Fruit fly (Drosophila melanogaster) whole organism, wandering third instar larva: ENCODE results near the gene GlcAT-P.
A peak's percentile ranks its signal among the peaks of the same experiment; 100 is the strongest.

ENCODE experiments used
- CG32264 ChIP-seq: fragments of 200-800 bp; sonication (Bioruptor generic); optimal IDR thresholded peaks from 2 replicates; lab custom pipeline; 2016; ENCODE audit warnings: missing biosample characterization, missing genetic modification characterization
- CrebA ChIP-seq: fragments of 200-800 bp; sonication (Bioruptor generic); optimal IDR thresholded peaks from 2 replicates; lab custom pipeline; 2016; ENCODE audit warnings: missing biosample characterization, mild to moderate bottlenecking, missing genetic modification characterization, borderline replicate concordance
- Dfd ChIP-seq: fragments of >200 bp; optimal IDR thresholded peaks from 2 replicates; lab custom pipeline; 2017; ENCODE audit warnings: missing biosample characterization, missing genetic modification characterization
- HLH106 ChIP-seq: fragments of 200-800 bp; optimal IDR thresholded peaks from 3 replicates; lab custom pipeline; 2019; ENCODE audit warnings: missing biosample characterization, mild to moderate bottlenecking, missing genetic modification characterization, moderate library complexity
- Hnf4 ChIP-seq: fragments of 200-800 bp; sonication (Bioruptor generic); optimal IDR thresholded peaks from 2 replicates; lab custom pipeline; 2016; ENCODE audit warnings: missing biosample characterization, mild to moderate bottlenecking, missing genetic modification characterization
- Hr83 ChIP-seq: fragments of 200-300 bp; sonication (Bioruptor generic); optimal IDR thresholded peaks from 2 replicates; lab custom pipeline; 2016; ENCODE audit warnings: missing biosample characterization, mild to moderate bottlenecking, missing genetic modification characterization, moderate library complexity; ENCODE audit not compliant: poor library complexity, severe bottlenecking
- Mio ChIP-seq: sonication (Bioruptor generic); optimal IDR thresholded peaks from 2 replicates; lab custom pipeline; 2016; ENCODE audit warnings: missing biosample characterization, missing genetic modification characterization
- Rel ChIP-seq, 2 experiments: fragments of 200-800 bp; sonication (Bioruptor generic) in 1 of 2; optimal IDR thresholded peaks; 2 replicates in 1 of 2; 3 replicates in 1 of 2; lab custom pipeline; 2016 to 2019; ENCODE audit warnings: mild to moderate bottlenecking in 2 of 2, missing biosample characterization in 2 of 2, missing genetic modification characterization in 2 of 2, moderate library complexity in 1 of 2
- Sp1 ChIP-seq: fragments of 200-800 bp; sonication (Bioruptor generic); optimal IDR thresholded peaks from 3 replicates; lab custom pipeline; 2019; ENCODE audit warnings: missing biosample characterization, mild to moderate bottlenecking, missing genetic modification characterization, moderate library complexity
- Vsx2 ChIP-seq: fragments of 200-300, 225-300 bp; sonication (Bioruptor generic); optimal IDR thresholded peaks from 2 replicates; lab custom pipeline; 2018; ENCODE audit warnings: missing biosample characterization, missing genetic modification characterization; ENCODE audit not compliant: partially characterized antibody
- br ChIP-seq: fragments of 200-800 bp; sonication (Bioruptor generic); optimal IDR thresholded peaks from 2 replicates; lab custom pipeline; 2016; ENCODE audit warnings: missing biosample characterization, missing genetic modification characterization
- brk ChIP-seq: fragments of 200-800 bp; sonication (Bioruptor generic); optimal IDR thresholded peaks from 2 replicates; lab custom pipeline; 2016; ENCODE audit warnings: missing biosample characterization, mild to moderate bottlenecking, missing genetic modification characterization
- dmrt93B ChIP-seq: fragments of 200-800 bp; sonication (Bioruptor generic); optimal IDR thresholded peaks from 2 replicates; lab custom pipeline; 2018; ENCODE audit warnings: missing biosample characterization, mild to moderate bottlenecking, missing genetic modification characterization
- dsf ChIP-seq: sonication (Bioruptor generic); optimal IDR thresholded peaks from 2 replicates; lab custom pipeline; 2016; ENCODE audit warnings: missing biosample characterization, missing genetic modification characterization, borderline replicate concordance
- ey ChIP-seq: fragments of 200-800 bp; sonication (Bioruptor generic); optimal IDR thresholded peaks from 2 replicates; lab custom pipeline; 2016; ENCODE audit warnings: missing biosample characterization, missing genetic modification characterization
- foxo ChIP-seq, 2 experiments: fragments of 200-800 bp; sonication (Bioruptor generic); optimal IDR thresholded peaks; 2 replicates in 1 of 2; 3 replicates in 1 of 2; lab custom pipeline; 2016 to 2017; ENCODE audit warnings: missing biosample characterization in 2 of 2, missing genetic modification characterization in 2 of 2
- fru ChIP-seq: fragments of 200-800 bp; sonication (Bioruptor generic); optimal IDR thresholded peaks from 3 replicates; lab custom pipeline; 2016; ENCODE audit warnings: missing biosample characterization, mild to moderate bottlenecking, missing genetic modification characterization
- h ChIP-seq: fragments of 200-800 bp; sonication (Bioruptor generic); optimal IDR thresholded peaks from 3 replicates; lab custom pipeline; 2016; ENCODE audit warnings: missing biosample characterization, mild to moderate bottlenecking, missing genetic modification characterization
- jim ChIP-seq: fragments of 175-275, 200-325 bp; sonication (Bioruptor generic); optimal IDR thresholded peaks from 2 replicates; lab custom pipeline; 2016; ENCODE audit warnings: missing biosample characterization, mild to moderate bottlenecking, missing genetic modification characterization
- pan ChIP-seq: fragments of >200 bp; optimal IDR thresholded peaks from 2 replicates; lab custom pipeline; 2017
- psq ChIP-seq: fragments of 200-800 bp; sonication (Bioruptor generic); optimal IDR thresholded peaks from 3 replicates; lab custom pipeline; 2017; ENCODE audit warnings: missing biosample characterization, mild to moderate bottlenecking, missing genetic modification characterization, moderate library complexity
- sv ChIP-seq: fragments of 200-800 bp; sonication (Bioruptor generic); optimal IDR thresholded peaks from 3 replicates; lab custom pipeline; 2016; ENCODE audit warnings: missing biosample characterization, missing genetic modification characterization
- tai ChIP-seq: sonication (Bioruptor generic); optimal IDR thresholded peaks from 2 replicates; lab custom pipeline; 2016; ENCODE audit warnings: missing biosample characterization, missing genetic modification characterization
- usp ChIP-seq: fragments of >200 bp; optimal IDR thresholded peaks from 2 replicates; lab custom pipeline; 2017; ENCODE audit warnings: missing biosample characterization, missing genetic modification characterization
- woc ChIP-seq: sonication (Bioruptor generic); optimal IDR thresholded peaks from 2 replicates; lab custom pipeline; 2016; ENCODE audit warnings: missing biosample characterization, mild to moderate bottlenecking, missing genetic modification characterization

Gene GlcAT-P

DNA sequence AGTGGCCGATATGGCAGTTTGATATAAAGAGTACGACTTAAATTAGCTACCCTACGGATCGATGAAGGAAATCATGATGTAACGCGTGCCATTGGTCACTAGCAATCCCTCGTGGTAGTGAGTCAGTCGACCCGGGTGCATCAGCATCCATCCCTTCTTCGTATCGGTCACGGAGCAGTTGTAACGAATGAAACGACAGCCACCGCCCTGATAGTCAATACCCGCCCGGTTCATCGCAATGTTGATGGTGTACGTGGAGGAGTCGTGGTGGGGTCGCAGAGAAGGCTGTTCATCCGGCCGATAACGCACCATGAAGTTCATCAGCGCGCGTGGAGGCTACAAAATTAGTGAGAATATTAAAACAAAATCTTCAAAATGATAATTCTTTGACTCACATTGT lies 1.0 kb upstream of the GlcAT-P start:
- TF ChIP-seq pan (lab: Kevin White, UChicago) (no peak), h (GFP tag; lab: Kevin White, UChicago) (no peak), dmrt93B (GFP tag; lab: Kevin White, UChicago) (no peak), Vsx2 (GFP tag; lab: Kevin White, UChicago) (no peak), foxo (GFP tag; optimal IDR thresholded peaks at IDR 0.05; lab: Kevin White, UChicago) (no peak), jim (GFP tag; lab: Kevin White, UChicago) (no peak), ey (GFP tag; lab: Kevin White, UChicago) (no peak), tai (GFP tag; lab: Kevin White, UChicago) (no peak), Hnf4 (no peak), psq (no peak), dsf (GFP tag; lab: Kevin White, UChicago) (no peak), CrebA (GFP tag; lab: Kevin White, UChicago) (no peak), Hr83 (GFP tag; lab: Kevin White, UChicago) (no peak)
- TF ChIP-seq, all 38 proteins: peak for 0

DNA sequence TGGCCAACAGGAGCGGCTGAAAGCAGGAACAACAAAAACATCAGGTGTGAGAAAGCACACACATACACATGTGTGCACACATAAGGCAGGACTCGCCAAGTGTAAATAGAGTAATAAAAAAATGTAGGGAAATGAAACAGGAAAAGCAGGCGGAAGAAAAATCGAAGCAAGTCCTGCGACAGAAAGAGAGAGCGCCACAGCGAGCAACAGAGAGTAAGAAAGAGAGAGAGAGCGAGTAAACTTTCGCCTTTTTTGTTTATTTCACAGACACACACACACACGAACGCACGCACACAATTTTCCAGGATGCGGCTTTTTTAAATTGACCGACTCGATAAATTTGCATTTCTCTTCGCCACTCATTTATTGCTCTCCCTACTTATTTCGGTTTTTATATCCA lies 476 bp downstream of the GlcAT-P start:
- TF ChIP-seq Sp1 (GFP tag; lab: Kevin White, UChicago) (no peak), Dfd (GFP tag; lab: Kevin White, UChicago) (peak; percentile 10), Hr83 (GFP tag; lab: Kevin White, UChicago) (no peak)
- TF ChIP-seq, all 38 proteins: peak for 1

dm6 chr3L:11195275-11195674 lies 2.1 kb downstream of the GlcAT-P start:
- TF ChIP-seq dmrt93B (GFP tag; lab: Kevin White, UChicago) (no peak), Dfd (GFP tag; lab: Kevin White, UChicago) (peak; percentile 28), Rel (GFP tag; optimal IDR thresholded peaks at IDR 0.05; lab: Kevin White, UChicago) (no peak), Rel (tag; optimal IDR thresholded peaks at IDR 0.05; lab: Kevin White, UChicago) (no peak)

- TF ChIP-seq br (GFP tag; lab: Kevin White, UChicago), result no peak
- no peak for TF ChIP-seq woc (GFP tag; lab: Kevin White, UChicago)
- TF ChIP-seq CG32264 (GFP tag; lab: Kevin White, UChicago), result no peak
- no peak for TF ChIP-seq dmrt93B (GFP tag; lab: Kevin White, UChicago)
These were observed 7.3 kb downstream of the GlcAT-P start for dm6 chr3L:11190022-11190421.

dm6 chr3L:11186768-11187167 lies 10.6 kb downstream of the GlcAT-P start:
- TF ChIP-seq fru (GFP tag; lab: Kevin White, UChicago) (peak; percentile 5), foxo (GFP tag; optimal IDR thresholded peaks at IDR 0.05; lab: Kevin White, UChicago) (peak in 1 of 2 experiments; percentile 5), Sp1 (GFP tag; lab: Kevin White, UChicago) (no peak), CrebA (GFP tag; lab: Kevin White, UChicago) (no peak)

DNA sequence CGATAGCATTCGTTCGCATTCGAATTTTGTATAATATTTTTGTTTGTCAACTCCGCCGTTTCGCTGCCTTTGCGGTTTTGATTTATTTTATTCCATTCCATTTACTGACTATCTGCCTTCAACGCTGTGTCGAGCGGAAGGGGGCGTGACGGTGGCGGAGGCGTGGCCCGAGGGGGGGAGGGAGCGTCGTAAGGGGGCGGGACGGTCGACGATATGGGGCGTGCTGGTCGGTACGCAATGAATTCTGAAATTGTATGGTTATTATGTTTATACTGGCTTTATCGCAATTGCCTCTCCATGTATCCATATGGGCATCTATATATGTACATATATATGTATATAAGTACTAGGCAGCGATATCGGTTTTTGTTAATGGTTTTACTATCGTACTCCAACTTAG lies 13.4 kb downstream of the GlcAT-P start:
- TF ChIP-seq Dfd (GFP tag; lab: Kevin White, UChicago) (peak; percentile 81), HLH106 (tag; lab: Kevin White, UChicago) (no peak), br (GFP tag; lab: Kevin White, UChicago) (no peak)

- TF ChIP-seq woc (GFP tag; lab: Kevin White, UChicago), result no peak
- TF ChIP-seq sv (GFP tag; lab: Kevin White, UChicago), result no peak
- no peak for TF ChIP-seq foxo (GFP tag; optimal IDR thresholded peaks at IDR 0.05; lab: Kevin White, UChicago)
- no peak for TF ChIP-seq Vsx2 (GFP tag; lab: Kevin White, UChicago)
- TF ChIP-seq pan (lab: Kevin White, UChicago), result no peak
- no peak for TF ChIP-seq brk
- TF ChIP-seq Hr83 (GFP tag; lab: Kevin White, UChicago), result no peak
- TF ChIP-seq h (GFP tag; lab: Kevin White, UChicago), result no peak
- no peak for TF ChIP-seq usp
- no peak for TF ChIP-seq br (GFP tag; lab: Kevin White, UChicago)
- TF ChIP-seq jim (GFP tag; lab: Kevin White, UChicago), result no peak
- no peak for TF ChIP-seq Sp1 (GFP tag; lab: Kevin White, UChicago)
- TF ChIP-seq Mio, result no peak
These were observed 14.3 kb downstream of the GlcAT-P start for dm6 chr3L:11182994-11183393.
